Worm (Caenorhabditis elegans): Measurements from ENCODE around the gene T02G5.14.

Gene T02G5.14

ce11 chrII:7121762-7122292 is 37.7 kb downstream of the T02G5.14 start, which contains the start of gene F10E7.2:
F10E7.2 (plus strand) TSS chrII:7122242.
- TF ChIP-seq Y56A3A.18 (GFP tag; IDR thresholded peaks at IDR 0.05) (no peak), sdz-38 (tag; optimal IDR thresholded peaks at IDR 0.05) (no peak), snpc-3.4 (tag; optimal IDR thresholded peaks at IDR 0.05) (no peak), aptf-3 (GFP tag; IDR thresholded peaks at IDR 0.05) (no peak), B0035.1 (tag; optimal IDR thresholded peaks at IDR 0.05) (no peak), ceh-79 (tag; optimal IDR thresholded peaks at IDR 0.05) (no peak), ztf-22 (GFP tag; optimal IDR thresholded peaks at IDR 0.05) (no peak), F33H1.4 (GFP tag; IDR thresholded peaks at IDR 0.05) (peak; percentile 84), somi-1 (GFP tag; optimal IDR thresholded peaks at IDR 0.05) (no peak), B0336.3 (GFP tag; IDR thresholded peaks at IDR 0.05) (no peak), attf-3 (GFP tag; conservative IDR thresholded peaks at IDR 0.05) (no peak), lag-1 (GFP tag; IDR thresholded peaks at IDR 0.05) (no peak), lin-35 (GFP tag; optimal IDR thresholded peaks at IDR 0.05) (no peak), bed-1 (GFP tag; IDR thresholded peaks at IDR 0.05) (no peak), F23B12.7 (tag; optimal IDR thresholded peaks at IDR 0.05; ENCODE audit: insufficient read depth) (no peak), let-526 (GFP tag; IDR thresholded peaks at IDR 0.05) (no peak), attf-6 (GFP tag; IDR thresholded peaks at IDR 0.05) (no peak), F10E7.11 (tag; optimal IDR thresholded peaks at IDR 0.05) (no peak), madf-8 (GFP tag; conservative IDR thresholded peaks at IDR 0.05) (peak; percentile 30; the same call in 1 of the 2 replicates), gei-17 (GFP tag; optimal IDR thresholded peaks at IDR 0.05) (no peak), dpff-1 (tag; optimal IDR thresholded peaks at IDR 0.05) (no peak), ztf-18 (tag; optimal IDR thresholded peaks at IDR 0.05) (no peak), madf-6 (GFP tag; IDR thresholded peaks at IDR 0.05) (peak; percentile 86), tlf-1 (GFP tag; optimal IDR thresholded peaks at IDR 0.05) (no peak), ZK185.1 (tag; optimal IDR thresholded peaks at IDR 0.05; ENCODE audit: poor library complexity, severe bottlenecking) (no peak), Y53G8AR.9 (GFP tag; conservative IDR thresholded peaks at IDR 0.05) (no peak), snpc-4 (GFP tag; optimal IDR thresholded peaks at IDR 0.05) (no peak), snpc-4 (tag; optimal IDR thresholded peaks at IDR 0.05) (peak in 1 of 4 experiments; percentile 19), D2030.7 (GFP tag; IDR thresholded peaks at IDR 0.05) (peak; percentile 38; the same call in 1 of the 2 replicates), nfya-2 (GFP tag; IDR thresholded peaks at IDR 0.05) (no peak), nhr-27 (tag; optimal IDR thresholded peaks at IDR 0.05) (no peak), xnd-1 (tag; optimal IDR thresholded peaks at IDR 0.05) (peak; percentile 66), nfyb-1 (GFP tag; IDR thresholded peaks at IDR 0.05) (no peak), F57C9.4 (tag; optimal IDR thresholded peaks at IDR 0.05) (no peak), akir-1 (GFP tag; optimal IDR thresholded peaks at IDR 0.05) (no peak), lsl-1 (GFP tag; optimal IDR thresholded peaks at IDR 0.05) (peak; percentile 83), mcd-1 (GFP tag; IDR thresholded peaks at IDR 0.05) (no peak), ztf-26 (tag; optimal IDR thresholded peaks at IDR 0.05) (no peak), B0019.2 (GFP tag; conservative IDR thresholded peaks at IDR 0.05) (no peak), nhr-179 (tag; optimal IDR thresholded peaks at IDR 0.05) (no peak), C17E4.6 (GFP tag; IDR thresholded peaks at IDR 0.05) (no peak), snpc-1.3 (tag; optimal IDR thresholded peaks at IDR 0.05; ENCODE audit: insufficient read depth) (peak; percentile 68), C06A6.2 (GFP tag; conservative IDR thresholded peaks at IDR 0.05) (no peak), hmg-1.2 (GFP tag; IDR thresholded peaks at IDR 0.05) (no peak), tbp1 (GFP tag; optimal IDR thresholded peaks at IDR 0.05) (no peak), mel-28 (tag; optimal IDR thresholded peaks at IDR 0.05; ENCODE audit: borderline replicate concordance) (no peak), bed-2 (GFP tag; IDR thresholded peaks at IDR 0.05) (no peak), egl-18 (GFP tag; IDR thresholded peaks at IDR 0.05) (no peak), pbrm-1 (GFP tag; IDR thresholded peaks at IDR 0.05) (no peak)
